Fruit fly (Drosophila melanogaster) Kc167 (cell line): ENCODE data around the gene CG13108.

Experiments
- Sin3A ChIP-seq: fragments of >200 bp; optimal IDR thresholded peaks from 2 replicates; lab custom pipeline; 2018; ENCODE audit warnings: missing external identifiers
- h ChIP-seq: fragments of >200 bp; optimal IDR thresholded peaks from 3 replicates; lab custom pipeline; 2018; ENCODE audit warnings: missing external identifiers
- insv ChIP-seq: fragments of >200 bp; optimal IDR thresholded peaks from 3 replicates; lab custom pipeline; 2018; ENCODE audit warnings: missing external identifiers
- psq ChIP-seq: fragments of >200 bp; optimal IDR thresholded peaks from 2 replicates; lab custom pipeline; 2017; ENCODE audit warnings: missing external identifiers
- ttk ChIP-seq: sonication (Bioruptor generic); optimal IDR thresholded peaks from 2 replicates; lab custom pipeline; 2017; ENCODE audit warnings: missing external identifiers

DNA sequence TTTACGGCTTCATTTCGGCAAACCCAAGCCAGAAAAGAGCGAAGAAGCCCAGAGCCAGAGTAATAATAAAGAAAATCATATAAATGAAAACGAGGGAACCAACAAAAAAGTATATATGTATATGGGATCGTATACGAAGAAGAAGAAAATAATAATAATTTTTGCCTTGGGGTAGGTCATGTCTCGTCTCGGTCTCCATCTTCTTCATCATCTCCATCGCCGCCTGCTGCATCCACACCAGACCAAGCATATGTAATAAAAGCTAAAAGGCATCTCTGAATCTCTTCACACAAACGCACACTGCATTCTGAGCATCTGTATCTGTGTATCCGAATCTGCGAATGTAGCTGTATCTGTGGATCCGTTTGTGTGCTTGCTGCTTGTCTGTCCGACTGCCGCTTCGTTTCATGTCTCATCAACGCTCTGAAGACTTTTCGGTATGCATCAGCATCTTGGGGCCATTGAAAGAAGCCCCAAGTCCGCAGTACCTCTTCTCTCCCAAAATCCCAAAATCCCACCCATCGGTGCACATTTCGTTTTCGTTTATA is 34.4 kb downstream of the CG13108 start:
- TF ChIP-seq psq (no peak), Sin3A (lab: Kevin White, UChicago) (no peak), insv (lab: Kevin White, UChicago) (no peak), h (lab: Kevin White, UChicago) (no peak), ttk (lab: Kevin White, UChicago) (no peak)
